Worm (Caenorhabditis elegans): ENCODE results near the gene adss-1.

DNA sequence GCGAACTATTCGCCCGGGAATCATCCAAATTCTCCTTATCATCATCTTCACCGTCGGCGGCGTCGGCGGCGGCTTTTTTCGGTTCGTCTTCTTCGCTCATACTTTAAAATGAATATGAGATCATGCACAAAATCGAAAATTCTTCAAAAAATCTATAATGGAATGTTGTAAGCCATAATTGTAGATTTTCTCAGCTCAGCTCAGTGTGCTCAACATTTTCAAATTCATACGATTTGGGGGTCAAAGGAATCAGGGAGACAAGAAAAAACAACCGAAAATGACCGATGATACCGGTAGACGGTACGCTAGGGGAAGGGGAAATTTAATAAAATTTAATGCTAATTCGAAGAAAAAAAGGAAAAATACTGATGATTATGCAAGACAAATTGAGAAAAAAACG is 4.7 kb downstream of the adss-1 start, which contains the start of gene ccep-97:
- TF ChIP-seq F22D6.2 (tag; optimal IDR thresholded peaks at IDR 0.05) (no peak), sptf-2 (GFP tag; optimal IDR thresholded peaks at IDR 0.05) (no peak), efl-1 (GFP tag; optimal IDR thresholded peaks at IDR 0.05) (no peak), hmg-1.2 (GFP tag; IDR thresholded peaks at IDR 0.05) (no peak), ama-1 (optimal IDR thresholded peaks at IDR 0.05) (no peak), ama-1 (GFP tag; optimal IDR thresholded peaks at IDR 0.05) (no peak), snpc-4 (GFP tag; optimal IDR thresholded peaks at IDR 0.05) (no peak), snpc-4 (tag; optimal IDR thresholded peaks at IDR 0.05) (no peak)
